Worm (Caenorhabditis elegans) whole organism, young adult: Measurements from ENCODE around the gene str-88.

Source experiments
- B0261.1 ChIP-seq: sonication (generic microtip); optimal IDR thresholded peaks from 2 replicates; lab custom pipeline; 2016; ENCODE audit warnings: mild to moderate bottlenecking, missing genetic modification characterization, moderate library complexity, missing compliant biosample characterization
- F37B4.10 ChIP-seq: fragments of 200-800 bp; sonication (Bioruptor generic); IDR thresholded peaks from 2 replicates; pipeline ENCODE4 v1.3.6; 2022; ENCODE audit warnings: missing genetic modification characterization, missing compliant biosample characterization
- K11D2.4 ChIP-seq: fragments of 200-800 bp; sonication (Bioruptor generic); IDR thresholded peaks from 2 replicates; pipeline ENCODE4 v1.3.6; 2022; ENCODE audit warnings: missing genetic modification reagents, missing genetic modification characterization, missing compliant biosample characterization
- Y67H2A.10 ChIP-seq: fragments of 200-800 bp; sonication (Bioruptor generic); conservative IDR thresholded peaks from 2 replicates; pipeline ENCODE4 v1.3.6; 2022; ENCODE audit warnings: missing genetic modification reagents, missing genetic modification characterization, missing compliant biosample characterization
- ama-1 ChIP-seq, 3 experiments: fragments of 150-350 bp in 1 of 3; sonication (generic microtip) in 2 of 3; optimal IDR thresholded peaks; 2 replicates each; lab custom pipeline; 2014 to 2018; ENCODE audit warnings: missing biosample characterization in 2 of 3, missing genetic modification characterization in 2 of 3, missing genetic modification reagents in 2 of 3
- aptf-3 ChIP-seq: fragments of 200-800 bp; sonication (Bioruptor generic); IDR thresholded peaks from 2 replicates; pipeline ENCODE4 v1.3.6; 2022; ENCODE audit warnings: missing genetic modification characterization, missing compliant biosample characterization
- athp-1 ChIP-seq: sonication (generic microtip); optimal IDR thresholded peaks from 2 replicates; lab custom pipeline; 2017; ENCODE audit warnings: mild to moderate bottlenecking, missing genetic modification characterization, missing compliant biosample characterization
- him-1 ChIP-seq: sonication (generic microtip); optimal IDR thresholded peaks from 2 replicates; lab custom pipeline; 2016; ENCODE audit warnings: missing genotype, missing genetic modification reagents, missing genetic modification characterization, missing compliant biosample characterization
- hlh-12 ChIP-seq: sonication (generic microtip); optimal IDR thresholded peaks from 2 replicates; lab custom pipeline; 2016; ENCODE audit warnings: missing genetic modification characterization, missing compliant biosample characterization
- let-607 ChIP-seq, 2 experiments: fragments of 200-800 bp in 1 of 2; sonication (Bioruptor generic) in 1 of 2; sonication (generic microtip) in 1 of 2; optimal IDR thresholded peaks; 2 replicates each; lab custom pipeline; 2016 to 2018; ENCODE audit warnings: mild to moderate bottlenecking in 2 of 2, missing compliant biosample characterization in 2 of 2, missing genetic modification characterization in 2 of 2, moderate library complexity in 2 of 2, missing genotype in 1 of 2
- rpc-1 ChIP-seq, 2 experiments: fragments of 150-350 bp in 1 of 2; sonication (generic microtip) in 1 of 2; optimal IDR thresholded peaks; 2 replicates each; lab custom pipeline; 2014 to 2018; ENCODE audit warnings: missing biosample characterization in 1 of 2, missing genetic modification characterization in 1 of 2, missing genetic modification reagents in 1 of 2, missing genotype in 1 of 2
- sea-2 ChIP-seq: fragments of 200-800 bp; sonication (Bioruptor generic); IDR thresholded peaks from 2 replicates; pipeline ENCODE4 v1.3.6; 2022; ENCODE audit warnings: missing genetic modification characterization, missing compliant biosample characterization
- unc-130 ChIP-seq: sonication (generic microtip); optimal IDR thresholded peaks from 2 replicates; lab custom pipeline; 2016; ENCODE audit warnings: missing genetic modification reagents, missing genetic modification characterization, missing compliant biosample characterization
- unc-62 ChIP-seq: fragments of 150-350 bp; optimal IDR thresholded peaks from 2 replicates; lab custom pipeline; 2014; ENCODE audit warnings: missing biosample characterization, missing genetic modification reagents, missing genetic modification characterization

DNA sequence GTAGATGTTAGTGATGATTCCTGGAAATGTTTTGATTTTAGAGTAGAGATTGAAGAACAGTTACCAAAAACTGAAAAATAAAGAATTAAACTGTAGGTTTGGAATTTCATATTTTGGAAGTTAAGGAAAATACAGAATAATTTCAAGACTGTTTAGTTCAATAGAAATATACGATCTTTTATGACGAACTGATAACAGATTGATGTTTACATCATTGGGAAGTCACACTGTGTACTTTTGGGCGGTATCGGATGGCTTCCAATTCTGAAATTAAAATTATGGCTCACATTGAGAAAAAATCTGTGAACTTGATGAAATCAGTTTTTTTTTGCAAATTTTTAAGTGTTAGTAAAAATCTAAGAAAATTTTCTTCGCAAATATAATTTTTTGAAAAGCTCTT is 48.8 kb upstream of the str-88 start, which contains the start of gene T26H5.8:
- TF ChIP-seq him-1 (tag; lab: Kevin White, UChicago) (no peak), Y67H2A.10 (no peak), rpc-1 (optimal IDR thresholded peaks at IDR 0.05; lab: Kevin White, UChicago) (no peak), rpc-1 (tag; optimal IDR thresholded peaks at IDR 0.05; lab: Kevin White, UChicago) (no peak), F37B4.10 (GFP tag; lab: Robert Waterston, UW) (no peak), sea-2 (no peak), unc-62 (no peak), let-607 (tag; optimal IDR thresholded peaks at IDR 0.05; lab: Kevin White, UChicago) (no peak), K11D2.4 (GFP tag; lab: Robert Waterston, UW) (no peak), unc-130 (GFP tag; lab: Kevin White, UChicago) (no peak), aptf-3 (no peak), athp-1 (no peak), B0261.1 (tag; lab: Kevin White, UChicago) (no peak), hlh-12 (tag; lab: Kevin White, UChicago) (no peak), ama-1 (optimal IDR thresholded peaks at IDR 0.05; lab: Kevin White, UChicago) (no peak), ama-1 (GFP tag; optimal IDR thresholded peaks at IDR 0.05; lab: Kevin White, UChicago) (no peak)
